Fruit fly (Drosophila melanogaster): Measurements from ENCODE around the gene CG13005.

Gene CG13005

dm6 chrX:16822080-16822479, 18.6 kb downstream of the CG13005 start (continued):
- TF ChIP-seq peb (GFP tag; IDR thresholded peaks at IDR 0.05) (peak; percentile 37; the same call in 1 of the 2 replicates), CG13775 (GFP tag; optimal IDR thresholded peaks at IDR 0.05) (peak; percentile 3), Pdp1 (GFP tag; optimal IDR thresholded peaks at IDR 0.05) (peak in 1 of 2 experiments; percentile 8), CG15514 (GFP tag; optimal IDR thresholded peaks at IDR 0.05) (peak; percentile 22), HLH54F (GFP tag; optimal IDR thresholded peaks at IDR 0.05) (no peak), Scr (GFP tag; IDR thresholded peaks at IDR 0.05; ENCODE audit: partially characterized antibody) (no peak), CG2116 (GFP tag; optimal IDR thresholded peaks at IDR 0.05) (peak; percentile 13), Hr78 (GFP tag; optimal IDR thresholded peaks at IDR 0.05) (no peak), CG8290 (GFP tag; optimal IDR thresholded peaks at IDR 0.05) (no peak), CG8290 (tag; optimal IDR thresholded peaks at IDR 0.05) (peak in 1 of 2 experiments; percentile 19), CG8478 (optimal IDR thresholded peaks at IDR 0.05) (no peak), Hmr (GFP tag; optimal IDR thresholded peaks at IDR 0.05) (peak; percentile 41), CG13624 (GFP tag; optimal IDR thresholded peaks at IDR 0.05) (no peak), CkIIα-i1 (GFP tag; IDR thresholded peaks at IDR 0.05) (0 out of 2 replicates have a peak, but pooled peaks have one; percentile 1), dpn (GFP tag; optimal IDR thresholded peaks at IDR 0.05) (peak in 1 of 2 experiments; percentile 23), tx (GFP tag; optimal IDR thresholded peaks at IDR 0.05) (no peak), CG12391 (tag; optimal IDR thresholded peaks at IDR 0.05) (peak; percentile 56), Fer3 (tag; optimal IDR thresholded peaks at IDR 0.05) (peak; percentile 49), sr (GFP tag; IDR thresholded peaks at IDR 0.05) (no peak), hkb (optimal IDR thresholded peaks at IDR 0.05) (no peak), hkb (GFP tag; IDR thresholded peaks at IDR 0.05) (peak; percentile 78), lilli (GFP tag; optimal IDR thresholded peaks at IDR 0.05) (peak; percentile 30), Gug (GFP tag; IDR thresholded peaks at IDR 0.05) (peak; percentile 16; the same call in 1 of the 4 replicates), eve (GFP tag; optimal IDR thresholded peaks at IDR 0.05) (peak in 1 of 2 experiments; percentile 43), Dfd (GFP tag; optimal IDR thresholded peaks at IDR 0.05) (no peak), CG14441 (GFP tag; IDR thresholded peaks at IDR 0.05) (peak; percentile 76), Ravus (GFP tag; IDR thresholded peaks at IDR 0.05) (no peak), Ptx1 (GFP tag; IDR thresholded peaks at IDR 0.05) (peak; percentile 66), Ets97D (GFP tag; optimal IDR thresholded peaks at IDR 0.05) (no peak), bowl (GFP tag; IDR thresholded peaks at IDR 0.05) (0 out of 2 replicates have a peak, but pooled peaks have one; percentile 18), CG30403 (GFP tag; optimal IDR thresholded peaks at IDR 0.05) (peak; percentile 46), croc (GFP tag; conservative IDR thresholded peaks at IDR 0.05) (peak; percentile 14; the same call in 1 of the 3 replicates), Hmx (GFP tag; optimal IDR thresholded peaks at IDR 0.05) (no peak), CG10267 (tag; optimal IDR thresholded peaks at IDR 0.05) (peak; percentile 27), fd96Cb (tag; optimal IDR thresholded peaks at IDR 0.05) (peak; percentile 53), ind (GFP tag; optimal IDR thresholded peaks at IDR 0.05) (peak; percentile 19), Blimp-1 (GFP tag; optimal IDR thresholded peaks at IDR 0.05) (peak; percentile 63), p53 (GFP tag; optimal IDR thresholded peaks at IDR 0.05) (no peak), emc (GFP tag; optimal IDR thresholded peaks at IDR 0.05) (no peak), CG4820 (GFP tag; optimal IDR thresholded peaks at IDR 0.05) (peak; percentile 13), Awh (GFP tag; IDR thresholded peaks at IDR 0.05) (peak; percentile 61; the same call in 1 of the 2 replicates), GATAe (GFP tag; conservative IDR thresholded peaks at IDR 0.05) (0 out of 2 replicates have a peak, but pooled peaks have one; percentile 12), CG8944 (GFP tag; optimal IDR thresholded peaks at IDR 0.05) (no peak), CG14050 (GFP tag; IDR thresholded peaks at IDR 0.05) (peak; percentile 55; the same call in 1 of the 3 replicates), stc (GFP tag; IDR thresholded peaks at IDR 0.05) (peak; percentile 58), B-H1 (GFP tag; IDR thresholded peaks at IDR 0.05) (peak; percentile 21; the same call in 1 of the 3 replicates), gsb-n (tag; optimal IDR thresholded peaks at IDR 0.05) (peak; percentile 33), unc-4 (GFP tag; IDR thresholded peaks at IDR 0.05; ENCODE audit: partially characterized antibody) (no peak), CG33213 (GFP tag; optimal IDR thresholded peaks at IDR 0.05) (no peak), CG2678 (tag; optimal IDR thresholded peaks at IDR 0.05) (peak; percentile 70), CoRest (tag; optimal IDR thresholded peaks at IDR 0.05) (peak; percentile 58)

Measured in whole organism, embryonic.